Fruit fly (Drosophila melanogaster): ENCODE results near the gene CG4911.

CG4911 gene

dm6 chr3L:9072731-9073385, at the start of gene CG4911, which contains the start of gene CG4942:
Gene CG4911, minus strand, starts transcription at chr3L:9072731.
Gene CG4942, plus strand, starts transcription at chr3L:9073105.
- TF ChIP-seq CG17801 (GFP tag; optimal IDR thresholded peaks at IDR 0.05; ENCODE audit: partially characterized antibody): no peak

- TF ChIP-seq CG17801 (GFP tag; optimal IDR thresholded peaks at IDR 0.05; ENCODE audit: partially characterized antibody): no peak
Observed at dm6 chr3L:9121289-9121688, 48.8 kb upstream of the CG4911 start.

- no peak for TF ChIP-seq CG17801 (GFP tag; optimal IDR thresholded peaks at IDR 0.05; ENCODE audit: partially characterized antibody)
Observed at dm6 chr3L:9119564-9119963, 47.0 kb upstream of the CG4911 start.

- TF ChIP-seq CG17801 (GFP tag; optimal IDR thresholded peaks at IDR 0.05; ENCODE audit: partially characterized antibody): no peak
Observed at dm6 chr3L:9115654-9116053, 43.1 kb upstream of the CG4911 start.

- TF ChIP-seq CG17801 (GFP tag; optimal IDR thresholded peaks at IDR 0.05; ENCODE audit: partially characterized antibody): no peak
Observed at dm6 chr3L:9114404-9114803, 41.9 kb upstream of the CG4911 start.

dm6 chr3L:9113582-9114282, 41.2 kb upstream of the CG4911 start:
- TF ChIP-seq CG17801 (GFP tag; optimal IDR thresholded peaks at IDR 0.05; ENCODE audit: partially characterized antibody): no peak

dm6 chr3L:9096648-9097047, 24.1 kb upstream of the CG4911 start, which contains the start of gene CG13315:
Gene CG13315, plus strand, starts transcription at chr3L:9096877.
- TF ChIP-seq CG17801 (GFP tag; optimal IDR thresholded peaks at IDR 0.05; ENCODE audit: partially characterized antibody): no peak

- peak; percentile 39 for TF ChIP-seq CG17801 (GFP tag; optimal IDR thresholded peaks at IDR 0.05; ENCODE audit: partially characterized antibody)
Observed at dm6 chr3L:9095704-9096103, 23.2 kb upstream of the CG4911 start.

- no peak for TF ChIP-seq CG17801 (GFP tag; optimal IDR thresholded peaks at IDR 0.05; ENCODE audit: partially characterized antibody)
Observed at dm6 chr3L:9094980-9095425, 22.5 kb upstream of the CG4911 start.

dm6 chr3L:9092356-9093103, 20.0 kb upstream of the CG4911 start, which contains the start of gene CG32032:
Gene CG32032, plus strand, starts transcription at chr3L:9093053.
- TF ChIP-seq CG17801 (GFP tag; optimal IDR thresholded peaks at IDR 0.05; ENCODE audit: partially characterized antibody): no peak

- no peak for TF ChIP-seq CG17801 (GFP tag; optimal IDR thresholded peaks at IDR 0.05; ENCODE audit: partially characterized antibody)
Observed at dm6 chr3L:9074882-9075281, 2.4 kb upstream of the CG4911 start.

- no peak for TF ChIP-seq CG17801 (GFP tag; optimal IDR thresholded peaks at IDR 0.05; ENCODE audit: partially characterized antibody)
Observed at dm6 chr3L:9074285-9074684, 1.8 kb upstream of the CG4911 start, which contains the start of gene teq. Gene teq, plus strand, starts transcription at chr3L:9074643.

dm6 chr3L:9072062-9072730, 335 bp downstream of the CG4911 start:
- no peak for TF ChIP-seq CG17801 (GFP tag; optimal IDR thresholded peaks at IDR 0.05; ENCODE audit: partially characterized antibody)

dm6 chr3L:9066509-9067021, 6.0 kb downstream of the CG4911 start:
- TF ChIP-seq CG17801 (GFP tag; optimal IDR thresholded peaks at IDR 0.05; ENCODE audit: partially characterized antibody): no peak

- no peak for TF ChIP-seq CG17801 (GFP tag; optimal IDR thresholded peaks at IDR 0.05; ENCODE audit: partially characterized antibody)
Observed at dm6 chr3L:9065997-9066441, 6.5 kb downstream of the CG4911 start, which contains the start of gene Argk1. Gene Argk1, minus strand, starts transcription at chr3L:9066027.
